Fruit fly (Drosophila melanogaster): ENCODE measurements around the gene CG8543.

DNA sequence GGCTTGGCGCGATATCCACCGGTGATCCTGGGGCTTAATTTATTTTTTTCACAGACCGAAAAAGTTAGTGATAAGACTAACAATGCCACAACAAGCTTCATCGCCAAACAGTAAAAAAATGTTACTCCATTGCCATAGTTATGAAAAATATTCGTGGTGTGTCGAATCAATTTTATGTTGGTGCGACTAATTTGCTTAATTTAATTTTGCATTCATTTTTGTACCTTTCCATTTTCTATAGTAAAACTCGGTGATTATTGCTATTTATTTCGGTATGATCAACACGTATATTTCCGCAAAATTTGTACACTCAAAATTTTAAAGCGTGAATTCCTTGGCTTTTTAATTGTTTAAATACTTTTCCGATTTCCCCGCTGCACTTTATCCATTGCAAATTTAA, 29.5 kb downstream of the CG8543 start, which contains the start of gene sphinx2:
- TF ChIP-seq CG8478 (optimal IDR thresholded peaks at IDR 0.05), result no peak
- no peak for TF ChIP-seq CTCF (optimal IDR thresholded peaks at IDR 0.05)
